Worm (Caenorhabditis elegans): ENCODE results near the gene bli-5.

The bli-5 gene

ce11 chrIII:13462965-13463783 is 33.6 kb upstream of the bli-5 start, which contains the start of gene ant-1.1 (continued):
- TF ChIP-seq che-1 (tag; optimal IDR thresholded peaks at IDR 0.05) (peak; percentile 33), ztf-16 (tag; optimal IDR thresholded peaks at IDR 0.05) (peak; percentile 31), hlh-30 (tag; optimal IDR thresholded peaks at IDR 0.05; ENCODE audit: insufficient read depth) (peak; percentile 53), fax-1 (tag; optimal IDR thresholded peaks at IDR 0.05) (peak; percentile 12), nfya-1 (tag; optimal IDR thresholded peaks at IDR 0.05) (peak; percentile 95), ceh-34 (tag; optimal IDR thresholded peaks at IDR 0.05) (peak; percentile 87), gmeb-2 (tag; optimal IDR thresholded peaks at IDR 0.05) (peak; percentile 49), hlh-8 (tag; optimal IDR thresholded peaks at IDR 0.05) (no peak), dve-1 (tag; optimal IDR thresholded peaks at IDR 0.05) (peak; percentile 45), ceh-24 (tag; optimal IDR thresholded peaks at IDR 0.05) (peak; percentile 26)

ce11 chrIII:13462138-13462634 is 32.6 kb upstream of the bli-5 start, which contains the start of the genes abcf-2 and T27E9.2:
Gene abcf-2, minus strand, starts transcription at chrIII:13462238.
Gene T27E9.2, minus strand, starts transcription at chrIII:13462584.
- no peak for TF ChIP-seq ceh-9 (tag; optimal IDR thresholded peaks at IDR 0.05)
- no peak for TF ChIP-seq rnt-1 (tag; optimal IDR thresholded peaks at IDR 0.05)
- no peak for TF ChIP-seq ceh-19 (GFP tag; optimal IDR thresholded peaks at IDR 0.05)
- TF ChIP-seq ceh-48 (tag; optimal IDR thresholded peaks at IDR 0.05), result no peak
- TF ChIP-seq mec-3 (tag; optimal IDR thresholded peaks at IDR 0.05; ENCODE audit: borderline replicate concordance), result no peak
- no peak for TF ChIP-seq ceh-45 (GFP tag; IDR thresholded peaks at IDR 0.05)
- no peak for TF ChIP-seq ama-1 (optimal IDR thresholded peaks at IDR 0.05)
- no peak for TF ChIP-seq pag-3 (tag; optimal IDR thresholded peaks at IDR 0.05; ENCODE audit: borderline replicate concordance)
- no peak for TF ChIP-seq che-1 (tag; optimal IDR thresholded peaks at IDR 0.05)
- no peak for TF ChIP-seq ceh-30 (tag; optimal IDR thresholded peaks at IDR 0.05)
- no peak for TF ChIP-seq sdc-2 (tag; optimal IDR thresholded peaks at IDR 0.05)
- TF ChIP-seq pha-4 (tag; optimal IDR thresholded peaks at IDR 0.05), result no peak
- TF ChIP-seq ahr-1 (tag; optimal IDR thresholded peaks at IDR 0.05), result no peak
- TF ChIP-seq tbx-7 (tag; optimal IDR thresholded peaks at IDR 0.05), result no peak
- TF ChIP-seq ceh-31 (tag; optimal IDR thresholded peaks at IDR 0.05), result no peak

ce11 chrIII:13461535-13461934 is 32.0 kb upstream of the bli-5 start:
- TF ChIP-seq F13H6.1 (tag; optimal IDR thresholded peaks at IDR 0.05) (no peak), ztf-16 (tag; optimal IDR thresholded peaks at IDR 0.05) (no peak), mec-3 (tag; optimal IDR thresholded peaks at IDR 0.05; ENCODE audit: borderline replicate concordance) (no peak), elt-2 (tag; optimal IDR thresholded peaks at IDR 0.05) (no peak), ahr-1 (tag; optimal IDR thresholded peaks at IDR 0.05) (no peak), syd-9 (tag; optimal IDR thresholded peaks at IDR 0.05) (no peak), npax-4 (tag; optimal IDR thresholded peaks at IDR 0.05) (no peak), ama-1 (optimal IDR thresholded peaks at IDR 0.05) (no peak), ceh-19 (GFP tag; optimal IDR thresholded peaks at IDR 0.05) (no peak), eyg-1 (tag; optimal IDR thresholded peaks at IDR 0.05) (no peak), ref-2 (tag; optimal IDR thresholded peaks at IDR 0.05) (no peak), Y22D7AL.16 (tag; optimal IDR thresholded peaks at IDR 0.05) (no peak), T23F11.4 (GFP tag; optimal IDR thresholded peaks at IDR 0.05) (no peak), tbx-2 (tag; optimal IDR thresholded peaks at IDR 0.05) (no peak), C38D4.7 (GFP tag; optimal IDR thresholded peaks at IDR 0.05) (no peak), lin-11 (tag; optimal IDR thresholded peaks at IDR 0.05) (no peak), fkh-6 (tag; optimal IDR thresholded peaks at IDR 0.05) (no peak), K02D7.2 (tag; optimal IDR thresholded peaks at IDR 0.05) (no peak)
